Worm (Caenorhabditis elegans): Measurements from ENCODE around the gene Y46H3D.8.

Gene Y46H3D.8

ce11 chrV:1629329-1629728, 1.7 kb downstream of the Y46H3D.8 start, which contains the start of gene nhr-238:
nhr-238 (minus strand) TSS chrV:1629432.
- no peak for TF ChIP-seq R02D3.7 (tag; optimal IDR thresholded peaks at IDR 0.05)
- no peak for TF ChIP-seq unc-62 (GFP tag; optimal IDR thresholded peaks at IDR 0.05)
- TF ChIP-seq unc-39 (tag; optimal IDR thresholded peaks at IDR 0.05) = no peak
- no peak for TF ChIP-seq ceh-9 (tag; optimal IDR thresholded peaks at IDR 0.05)
- peak; percentile 50 for TF ChIP-seq nhr-28 (tag; optimal IDR thresholded peaks at IDR 0.05)
- no peak for TF ChIP-seq egl-27 (tag; optimal IDR thresholded peaks at IDR 0.05)
- no peak for TF ChIP-seq nhr-237 (tag; optimal IDR thresholded peaks at IDR 0.05)
- no peak for TF ChIP-seq pqm-1 (tag; optimal IDR thresholded peaks at IDR 0.05)
- TF ChIP-seq pha-4 (tag; optimal IDR thresholded peaks at IDR 0.05) = peak; percentile 11
- peak; percentile 47 for TF ChIP-seq ZK546.5 (tag; optimal IDR thresholded peaks at IDR 0.05)
- no peak for TF ChIP-seq lsy-12 (tag; optimal IDR thresholded peaks at IDR 0.05)
- no peak for TF ChIP-seq nhr-11 (tag; optimal IDR thresholded peaks at IDR 0.05)
- no peak for TF ChIP-seq sea-2 (GFP tag; optimal IDR thresholded peaks at IDR 0.05)
- peak; percentile 66 for TF ChIP-seq nhr-77 (tag; optimal IDR thresholded peaks at IDR 0.05)

ce11 chrV:1627269-1627668, 3.8 kb downstream of the Y46H3D.8 start:
- TF ChIP-seq nhr-237 (tag; optimal IDR thresholded peaks at IDR 0.05) (no peak), mml-1 (tag; optimal IDR thresholded peaks at IDR 0.05) (no peak), mdl-1 (tag; optimal IDR thresholded peaks at IDR 0.05) (no peak), nhr-23 (tag; optimal IDR thresholded peaks at IDR 0.05) (peak; percentile 49), elt-2 (tag; optimal IDR thresholded peaks at IDR 0.05) (no peak), lsy-12 (tag; optimal IDR thresholded peaks at IDR 0.05) (no peak), unc-39 (tag; optimal IDR thresholded peaks at IDR 0.05) (no peak), ama-1 (optimal IDR thresholded peaks at IDR 0.05) (no peak), snpc-4 (tag; optimal IDR thresholded peaks at IDR 0.05) (no peak), tbx-2 (tag; optimal IDR thresholded peaks at IDR 0.05) (no peak), ceh-82 (tag; optimal IDR thresholded peaks at IDR 0.05) (no peak), egl-5 (tag; optimal IDR thresholded peaks at IDR 0.05) (no peak), pha-4 (tag; optimal IDR thresholded peaks at IDR 0.05) (peak; percentile 54), lin-39 (tag; optimal IDR thresholded peaks at IDR 0.05) (no peak), ceh-16 (tag; optimal IDR thresholded peaks at IDR 0.05) (no peak), nfya-1 (tag; optimal IDR thresholded peaks at IDR 0.05; ENCODE audit: insufficient read depth) (peak; percentile 18), egl-27 (tag; optimal IDR thresholded peaks at IDR 0.05) (no peak), R02D3.7 (tag; optimal IDR thresholded peaks at IDR 0.05) (no peak), pqm-1 (tag; optimal IDR thresholded peaks at IDR 0.05) (no peak), nhr-77 (tag; optimal IDR thresholded peaks at IDR 0.05) (peak; percentile 44), ceh-9 (tag; optimal IDR thresholded peaks at IDR 0.05) (no peak), nhr-76 (tag; optimal IDR thresholded peaks at IDR 0.05) (no peak), daf-12 (tag; optimal IDR thresholded peaks at IDR 0.05) (no peak), fos-1 (tag; optimal IDR thresholded peaks at IDR 0.05) (no peak), ceh-28 (tag; optimal IDR thresholded peaks at IDR 0.05) (no peak), aly-2 (tag; optimal IDR thresholded peaks at IDR 0.05) (no peak), hmg-11 (tag; optimal IDR thresholded peaks at IDR 0.05) (no peak), nhr-67 (tag; optimal IDR thresholded peaks at IDR 0.05) (no peak), zag-1 (tag; optimal IDR thresholded peaks at IDR 0.05) (no peak), fkh-2 (tag; optimal IDR thresholded peaks at IDR 0.05) (no peak), ztf-4 (tag; optimal IDR thresholded peaks at IDR 0.05) (no peak), eor-1 (tag; optimal IDR thresholded peaks at IDR 0.05) (no peak), nhr-43 (tag; optimal IDR thresholded peaks at IDR 0.05; ENCODE audit: poor library complexity, severe bottlenecking) (peak; percentile 78), nhr-28 (tag; optimal IDR thresholded peaks at IDR 0.05) (no peak), ztf-11 (tag; optimal IDR thresholded peaks at IDR 0.05) (no peak), lin-15B (tag; optimal IDR thresholded peaks at IDR 0.05) (no peak), skn-1 (tag; optimal IDR thresholded peaks at IDR 0.05) (peak; percentile 39), unc-62 (GFP tag; optimal IDR thresholded peaks at IDR 0.05) (no peak), fkh-10 (GFP tag; optimal IDR thresholded peaks at IDR 0.05) (no peak), jun-1 (tag; optimal IDR thresholded peaks at IDR 0.05) (no peak), ZK546.5 (tag; optimal IDR thresholded peaks at IDR 0.05) (no peak), nhr-12 (tag; optimal IDR thresholded peaks at IDR 0.05) (no peak), elt-1 (tag; optimal IDR thresholded peaks at IDR 0.05) (no peak), nhr-25 (tag; optimal IDR thresholded peaks at IDR 0.05) (peak; percentile 57), nhr-11 (tag; optimal IDR thresholded peaks at IDR 0.05) (no peak), sea-2 (GFP tag; optimal IDR thresholded peaks at IDR 0.05) (no peak), elt-3 (tag; optimal IDR thresholded peaks at IDR 0.05) (no peak)

Data from whole organism, L3 larva.